Worm (Caenorhabditis elegans) whole organism, L4 larva: Measurements from ENCODE around the gene F54H12.8.

Experiments used
- F10B5.3 ChIP-seq: sonication (generic microtip); optimal IDR thresholded peaks from 2 replicates; lab custom pipeline; 2016; ENCODE audit warnings: mild to moderate bottlenecking, missing genetic modification characterization, missing compliant biosample characterization
- F37D6.2 ChIP-seq: sonication (generic microtip); optimal IDR thresholded peaks from 2 replicates; lab custom pipeline; 2016; ENCODE audit warnings: mild to moderate bottlenecking, missing genetic modification characterization, missing compliant biosample characterization
- F49E8.2 ChIP-seq: sonication (generic microtip); optimal IDR thresholded peaks from 2 replicates; lab custom pipeline; 2016; ENCODE audit warnings: missing compliant biosample characterization, mild to moderate bottlenecking, missing genetic modification characterization, borderline replicate concordance
- R02D3.7 ChIP-seq: fragments of 150-350 bp; sonication (generic microtip); optimal IDR thresholded peaks from 3 replicates; lab custom pipeline; 2014; ENCODE audit warnings: missing biosample characterization, missing genetic modification characterization
- T26A8.4 ChIP-seq: fragments of 200-800 bp; sonication (Bioruptor generic); IDR thresholded peaks from 2 replicates; pipeline ENCODE4 v1.3.6; 2022; ENCODE audit warnings: missing genetic modification characterization, missing compliant biosample characterization
- Y105C5A.15 ChIP-seq: fragments of 200-800 bp; sonication (Bioruptor generic); IDR thresholded peaks from 2 replicates; pipeline ENCODE4 v1.3.6; 2022; ENCODE audit warnings: missing genetic modification characterization, missing compliant biosample characterization
- Y5F2A.4 ChIP-seq: fragments of 200-800 bp; sonication (Bioruptor generic); optimal IDR thresholded peaks from 2 replicates; lab custom pipeline; 2018; ENCODE audit warnings: mild to moderate bottlenecking, missing genetic modification characterization, missing compliant biosample characterization
- Y75B8A.6 ChIP-seq: fragments of 200-800 bp; sonication (Bioruptor generic); IDR thresholded peaks from 2 replicates; pipeline ENCODE4 v1.3.6; 2022; ENCODE audit warnings: missing genetic modification reagents, missing genetic modification characterization, missing compliant biosample characterization
- aha-1 ChIP-seq: fragments of 150-350 bp; peaks from one replicate; lab custom pipeline; 2014; ENCODE audit warnings: missing biosample characterization, missing genetic modification characterization
- ama-1 ChIP-seq: fragments of 150-350 bp; optimal IDR thresholded peaks from 2 replicates; lab custom pipeline; 2014; ENCODE audit warnings: inconsistent platforms, mixed read lengths
- ceh-28 ChIP-seq: fragments of 150-350 bp; optimal IDR thresholded peaks from 2 replicates; lab custom pipeline; 2014; ENCODE audit warnings: missing biosample characterization, missing genetic modification reagents, missing genetic modification characterization
- ceh-32 ChIP-seq: sonication (generic microtip); optimal IDR thresholded peaks from 2 replicates; lab custom pipeline; 2016; ENCODE audit warnings: mild to moderate bottlenecking, missing genetic modification characterization, missing compliant biosample characterization; ENCODE audit not compliant: poor library complexity
- ceh-44 ChIP-seq: fragments of 200-800 bp; sonication (Bioruptor generic); IDR thresholded peaks from 2 replicates; pipeline ENCODE4 v1.3.6; 2022; ENCODE audit warnings: missing genetic modification reagents, missing genetic modification characterization, missing compliant biosample characterization
- ceh-82 ChIP-seq: sonication (generic microtip); optimal IDR thresholded peaks from 2 replicates; lab custom pipeline; 2017; ENCODE audit warnings: missing biosample characterization, missing genetic modification characterization
- daf-12 ChIP-seq: fragments of 150-350 bp; optimal IDR thresholded peaks from 2 replicates; lab custom pipeline; 2014; ENCODE audit warnings: missing biosample characterization, missing genetic modification reagents, missing genetic modification characterization
- daf-16 ChIP-seq, 3 experiments: sonication (generic microtip); optimal IDR thresholded peaks; 2 replicates each; lab custom pipeline; 2016 to 2017; ENCODE audit warnings: missing genetic modification characterization in 3 of 3, missing genetic modification reagents in 3 of 3, mild to moderate bottlenecking in 2 of 3, missing compliant biosample characterization in 2 of 3, missing biosample characterization in 1 of 3, moderate library complexity in 1 of 3
- daf-19 ChIP-seq: fragments of 200-800 bp; sonication (Bioruptor generic); conservative IDR thresholded peaks from 2 replicates; pipeline ENCODE4 v1.3.6; 2022; ENCODE audit warnings: missing genetic modification characterization, missing compliant biosample characterization
- dmd-6 ChIP-seq: fragments of 200-800 bp; sonication (Bioruptor generic); IDR thresholded peaks from 2 replicates; pipeline ENCODE4 v1.3.6; 2022; ENCODE audit warnings: missing genetic modification reagents, missing genetic modification characterization, missing compliant biosample characterization
- dmd-8 ChIP-seq: fragments of 200-800 bp; sonication (Bioruptor generic); IDR thresholded peaks from 2 replicates; pipeline ENCODE4 v1.3.6; 2022; ENCODE audit warnings: missing genetic modification characterization, missing compliant biosample characterization
- egl-43 ChIP-seq: fragments of 200-800 bp; sonication (Bioruptor generic); IDR thresholded peaks from 2 replicates; pipeline ENCODE4 v1.3.6; 2022; ENCODE audit warnings: missing genetic modification reagents, missing genetic modification characterization, missing compliant biosample characterization
- hlh-30 ChIP-seq: sonication (generic microtip); optimal IDR thresholded peaks from 2 replicates; lab custom pipeline; 2017; ENCODE audit warnings: antibody characterized with exemption, mild to moderate bottlenecking, missing genetic modification characterization, missing compliant biosample characterization; ENCODE audit not compliant: insufficient read depth
- jun-1 ChIP-seq: fragments of 150-350 bp; optimal IDR thresholded peaks from 2 replicates; lab custom pipeline; 2014; ENCODE audit warnings: missing biosample characterization, missing genetic modification reagents, missing genetic modification characterization
- lim-7 ChIP-seq: fragments of 200-800 bp; sonication (Bioruptor generic); IDR thresholded peaks from 2 replicates; pipeline ENCODE4 v1.3.6; 2022; ENCODE audit warnings: missing genetic modification characterization, missing compliant biosample characterization
- lin-39 ChIP-seq: fragments of 150-350 bp; optimal IDR thresholded peaks from 2 replicates; lab custom pipeline; 2014; ENCODE audit warnings: missing biosample characterization, missing genetic modification reagents, missing genetic modification characterization
- madf-5 ChIP-seq, 2 experiments: fragments of 200-800 bp; sonication (Bioruptor generic); IDR thresholded peaks; 2 replicates each; pipeline ENCODE4 v1.3.6; 2022; ENCODE audit warnings: missing compliant biosample characterization in 2 of 2, missing genetic modification characterization in 2 of 2
- mxl-2 ChIP-seq: fragments of 200-800 bp; sonication (Bioruptor generic); conservative IDR thresholded peaks from 2 replicates; pipeline ENCODE4 v1.3.6; 2022; ENCODE audit warnings: missing genetic modification reagents, missing genetic modification characterization, missing compliant biosample characterization
- nhr-11 ChIP-seq: fragments of 150-350 bp; optimal IDR thresholded peaks from 2 replicates; lab custom pipeline; 2014; ENCODE audit warnings: missing biosample characterization, missing genetic modification characterization
- nhr-111 ChIP-seq: fragments of 200-800 bp; sonication (Bioruptor generic); optimal IDR thresholded peaks from 2 replicates; lab custom pipeline; 2018; ENCODE audit warnings: mild to moderate bottlenecking, missing genetic modification characterization, missing compliant biosample characterization
- nhr-237 ChIP-seq: sonication (generic microtip); optimal IDR thresholded peaks from 2 replicates; lab custom pipeline; 2017; ENCODE audit warnings: missing biosample characterization, missing genetic modification characterization
- nhr-41 ChIP-seq: fragments of 200-800 bp; sonication (Bioruptor generic); IDR thresholded peaks from 2 replicates; pipeline ENCODE4 v1.3.6; 2022; ENCODE audit warnings: missing genetic modification reagents, missing genetic modification characterization, missing compliant biosample characterization
- nhr-48 ChIP-seq: sonication (generic microtip); optimal IDR thresholded peaks from 2 replicates; lab custom pipeline; 2016; ENCODE audit warnings: mild to moderate bottlenecking, missing genetic modification characterization, missing compliant biosample characterization
- set-16 ChIP-seq: fragments of 200-800 bp; sonication (Bioruptor generic); IDR thresholded peaks from 2 replicates; pipeline ENCODE4 v1.3.6; 2022; ENCODE audit warnings: missing genetic modification reagents, missing genetic modification characterization, missing compliant biosample characterization
- snpc-1.2 ChIP-seq: fragments of 200-800 bp; sonication (Bioruptor generic); IDR thresholded peaks from 2 replicates; pipeline ENCODE4 v1.3.6; 2022; ENCODE audit warnings: missing genetic modification reagents, missing genetic modification characterization, missing compliant biosample characterization
- spr-1 ChIP-seq: sonication (generic microtip); optimal IDR thresholded peaks from 2 replicates; lab custom pipeline; 2016; ENCODE audit warnings: mild to moderate bottlenecking, missing genetic modification characterization, missing compliant biosample characterization
- tag-97 ChIP-seq: fragments of 200-800 bp; sonication (Bioruptor generic); IDR thresholded peaks from 2 replicates; pipeline ENCODE4 v1.3.6; 2022; ENCODE audit warnings: missing genetic modification characterization, missing compliant biosample characterization
- unc-62 ChIP-seq, 3 experiments: fragments of 150-350 bp in 1 of 3; sonication (generic microtip); optimal IDR thresholded peaks in 2 of 3; peaks in 1 of 3; 1 replicate in 1 of 3; 2 replicates in 2 of 3; lab custom pipeline; 2014 to 2017; ENCODE audit warnings: missing biosample characterization in 3 of 3, missing genetic modification characterization in 3 of 3, missing genetic modification reagents in 3 of 3, missing genotype in 1 of 3
- zip-2 ChIP-seq: fragments of 150-350 bp; optimal IDR thresholded peaks from 2 replicates; lab custom pipeline; 2014; ENCODE audit warnings: missing biosample characterization, missing genetic modification characterization

F54H12.8 gene

DNA sequence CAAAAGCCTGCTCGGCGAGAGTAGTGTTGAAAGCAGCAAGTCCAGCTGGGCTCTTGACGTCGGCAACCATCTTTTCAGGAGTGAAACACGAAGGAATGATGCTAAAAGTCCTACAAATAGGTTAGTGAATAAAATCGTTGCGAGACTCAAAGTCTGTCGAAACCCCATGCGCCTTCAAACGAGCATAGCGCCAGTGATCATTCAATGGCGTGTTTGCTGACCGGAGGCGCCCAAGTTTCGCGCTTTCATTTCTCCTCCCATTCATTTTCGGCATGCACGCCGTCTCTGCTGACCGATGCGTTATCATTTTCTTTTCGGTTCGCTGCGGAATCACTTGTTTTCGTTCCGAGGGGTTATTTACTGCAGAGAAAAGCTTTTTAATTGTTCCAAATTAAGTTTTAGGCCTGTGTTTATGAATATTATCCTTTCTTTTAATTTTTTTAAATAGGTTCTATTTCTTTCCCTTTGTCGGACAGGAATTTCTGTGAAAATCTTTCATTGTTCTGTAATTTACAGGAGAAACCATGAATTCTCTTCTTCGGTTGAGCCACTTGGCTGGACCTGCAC is 4.3 kb upstream of the F54H12.8 start, which contains the start of the genes eef-1B.1 and aco-2 (continued):
- TF ChIP-seq egl-43 (GFP tag; lab: Robert Waterston, UW) (0 out of 2 replicates have a peak, but pooled peaks have one; percentile 18), Y5F2A.4 (GFP tag; lab: Kevin White, UChicago) (no peak), ceh-32 (no peak), mxl-2 (GFP tag; lab: Robert Waterston, UW) (peak; percentile 71), spr-1 (tag; lab: Kevin White, UChicago) (peak; percentile 72), daf-12 (no peak), ama-1 (peak; percentile 81), tag-97 (GFP tag; lab: Robert Waterston, UW) (no peak), F49E8.2 (peak; percentile 24), lin-39 (tag; lab: Kevin White, UChicago) (no peak), F10B5.3 (tag; lab: Kevin White, UChicago) (peak; percentile 39), dmd-6 (GFP tag; lab: Robert Waterston, UW) (peak; percentile 86), ceh-82 (no peak), nhr-41 (GFP tag; lab: Robert Waterston, UW) (no peak), nhr-237 (tag; lab: Kevin White, UChicago) (no peak), R02D3.7 (tag; lab: Kevin White, UChicago) (no peak), nhr-111 (no peak), nhr-48 (tag; lab: Kevin White, UChicago) (peak; percentile 75), F37D6.2 (tag; lab: Kevin White, UChicago) (peak; percentile 81), jun-1 (tag; lab: Kevin White, UChicago) (peak; percentile 68), Y75B8A.6 (GFP tag; lab: Robert Waterston, UW) (no peak), zip-2 (tag; lab: Kevin White, UChicago) (peak; percentile 12), nhr-11 (tag; lab: Kevin White, UChicago) (peak; percentile 88), ceh-28 (no peak), hlh-30 (tag; lab: Kevin White, UChicago) (peak; percentile 92), unc-62 (GFP tag; optimal IDR thresholded peaks at IDR 0.05 in 1 of 2; lab: Kevin White, UChicago) (no peak), unc-62 (tag; optimal IDR thresholded peaks at IDR 0.05; lab: Kevin White, UChicago) (no peak)

DNA sequence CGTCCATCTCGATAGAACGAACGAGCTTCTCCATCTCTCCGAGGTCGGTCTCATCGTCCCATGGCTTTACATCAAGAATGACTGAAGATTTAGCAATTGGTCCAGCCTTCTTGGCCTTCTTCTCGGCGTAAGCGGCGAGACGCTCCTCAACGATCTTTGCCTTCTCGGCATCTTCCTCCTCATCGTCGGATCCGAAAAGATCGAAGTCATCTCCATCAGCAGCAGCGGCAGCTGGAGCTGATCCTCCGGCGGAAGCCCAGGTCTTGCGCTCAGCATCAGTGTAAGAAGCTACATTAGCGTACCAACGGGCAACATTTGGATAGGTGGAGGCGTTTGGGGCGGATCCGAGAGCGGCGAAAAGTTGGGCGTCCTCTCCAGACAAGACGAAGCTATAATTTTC is 3.7 kb upstream of the F54H12.8 start:
- TF ChIP-seq ceh-44 (GFP tag; lab: Robert Waterston, UW) (peak; percentile 53; the same call in 1 of the 2 replicates), lin-39 (tag; lab: Kevin White, UChicago) (no peak), daf-16 (GFP tag; optimal IDR thresholded peaks at IDR 0.05; lab: Kevin White, UChicago) (no peak), daf-16 (tag; optimal IDR thresholded peaks at IDR 0.05; lab: Kevin White, UChicago) (no peak), set-16 (GFP tag; lab: Robert Waterston, UW) (peak; percentile 85), daf-19 (GFP tag; lab: Robert Waterston, UW) (no peak), aha-1 (tag; lab: Kevin White, UChicago) (no peak)

DNA sequence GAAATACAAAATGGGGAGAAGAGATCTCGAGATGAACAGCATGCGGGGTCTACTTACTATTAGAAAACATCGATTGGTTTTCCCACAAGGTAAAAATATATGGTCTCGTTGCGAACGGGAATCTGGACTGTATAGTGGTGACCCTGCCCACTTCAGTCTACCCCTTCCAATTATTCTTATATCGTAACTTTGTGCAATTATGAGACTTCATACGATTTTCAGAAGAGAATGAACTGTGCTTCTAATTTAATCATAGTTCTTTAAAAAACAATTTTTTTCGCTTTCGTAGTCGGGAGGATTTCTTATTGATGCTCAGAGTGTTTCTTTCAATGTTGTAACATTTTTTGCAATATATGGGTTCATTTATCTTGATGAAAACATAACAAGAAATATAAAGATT is 3.0 kb upstream of the F54H12.8 start, which contains the start of gene F54H12.5:
TSS of gene F54H12.5 (minus strand) at position 101 of the 400 bp plus-strand sequence.
- TF ChIP-seq Y75B8A.6 (GFP tag; lab: Robert Waterston, UW) (no peak), snpc-1.2 (0 out of 2 replicates have a peak, but pooled peaks have one; percentile 29)

DNA sequence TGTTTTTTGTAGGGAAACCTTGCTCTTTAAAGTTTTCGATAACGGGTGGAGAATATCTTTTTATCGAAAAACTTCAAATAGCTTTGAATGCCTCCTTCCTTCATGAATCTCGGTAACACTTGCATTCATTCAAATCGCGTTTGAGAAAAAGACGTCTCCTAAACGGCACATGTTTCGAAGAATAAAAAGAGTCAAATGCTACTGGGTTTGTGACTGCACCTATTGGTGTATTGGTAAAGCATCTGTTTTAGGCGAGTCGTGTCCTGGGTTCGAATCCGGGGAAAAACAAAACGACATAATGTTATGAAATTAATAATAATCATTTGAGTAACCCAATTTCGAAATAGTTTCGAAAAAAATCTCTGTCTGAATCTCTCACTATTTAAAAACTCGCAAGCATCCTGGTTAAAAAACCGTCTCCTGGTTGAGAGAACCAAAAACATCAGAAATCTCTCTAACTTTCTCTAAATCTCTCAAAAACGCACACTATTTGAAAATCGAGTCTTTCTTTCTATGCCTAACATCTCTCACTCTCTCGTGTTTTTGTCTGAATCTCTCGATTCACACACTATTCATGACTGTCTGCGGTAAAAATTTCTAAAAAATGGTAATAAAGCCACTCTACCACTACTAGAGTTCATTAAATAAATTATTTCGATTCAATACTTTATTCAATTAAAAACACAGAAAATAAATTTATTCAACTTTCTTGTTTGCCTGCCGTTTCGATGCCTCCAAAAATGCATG is 2.9 kb downstream of the F54H12.8 start:
- TF ChIP-seq T26A8.4 (GFP tag; lab: Robert Waterston, UW) (0 out of 2 replicates have a peak, but pooled peaks have one; percentile 15), lim-7 (GFP tag; lab: Robert Waterston, UW) (0 out of 2 replicates have a peak, but pooled peaks have one; percentile 50), aha-1 (tag; lab: Kevin White, UChicago) (peak; percentile 38), Y105C5A.15 (GFP tag; lab: Robert Waterston, UW) (0 out of 2 replicates have a peak, but pooled peaks have one; percentile 33), dmd-8 (GFP tag; lab: Robert Waterston, UW) (peak; percentile 80), madf-5 (GFP tag; IDR thresholded peaks at IDR 0.05; lab: Robert Waterston, UW) (0 out of 4 replicates have a peak, but pooled peaks of 1 of the 2 experiments have one; percentile 27)
